Fruit fly (Drosophila melanogaster) whole organism, larva: ENCODE data around the gene Antdh.
A peak's percentile ranks its signal among the peaks of the same experiment; 100 is the strongest.

Experiments used
- noc ChIP-seq: fragments of 200-800 bp; sonication (Bioruptor generic); optimal IDR thresholded peaks from 3 replicates; lab custom pipeline; 2019; ENCODE audit warnings: missing biosample characterization, mild to moderate bottlenecking, missing genetic modification characterization, moderate library complexity

The Antdh gene

dm6 chrX:11146598-11147176, 22.2 kb downstream of the Antdh start:
- no peak for TF ChIP-seq noc (tag; lab: Kevin White, UChicago)

DNA sequence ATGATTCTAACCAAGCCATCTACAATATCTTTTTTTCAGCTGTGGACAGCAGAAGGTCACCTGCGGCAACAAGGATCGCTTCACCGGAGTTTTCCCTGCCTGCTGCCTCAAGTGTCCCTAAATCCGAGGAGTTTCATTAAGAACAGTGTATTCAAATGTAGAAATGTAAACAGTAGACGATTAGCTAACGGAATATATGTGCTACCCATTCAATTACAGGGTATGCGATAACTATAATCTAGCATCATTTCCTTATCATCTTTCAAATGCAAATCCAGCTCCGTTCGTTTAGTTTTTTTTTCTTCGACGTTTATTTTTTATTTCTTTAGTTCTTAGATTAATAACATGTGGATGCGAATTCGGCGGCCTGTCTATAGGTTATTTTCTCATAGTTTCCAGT, 24.3 kb downstream of the Antdh start:
- TF ChIP-seq noc (tag; lab: Kevin White, UChicago): no peak

DNA sequence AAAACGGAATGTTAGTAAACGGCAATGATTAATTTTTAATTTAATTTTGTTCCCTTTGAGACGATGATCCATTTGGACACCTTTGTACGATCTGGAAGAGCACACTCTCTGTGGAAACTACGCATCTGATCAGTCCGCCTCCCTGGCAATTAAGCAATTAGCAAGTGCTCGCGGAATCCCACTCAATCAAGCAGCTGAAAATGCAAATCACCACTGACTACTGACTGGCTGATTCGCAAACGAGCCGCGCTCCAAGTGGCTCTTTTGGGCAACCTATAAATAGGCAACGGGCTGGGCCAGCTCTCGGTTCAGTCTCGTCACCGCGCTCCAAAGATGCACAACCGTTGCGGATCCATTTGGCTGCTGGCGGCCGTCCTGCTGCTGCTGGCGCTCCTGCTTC, 25.0 kb downstream of the Antdh start, which contains the start of gene CG15201:
Gene CG15201, plus strand, starts transcription at position 301 of the 400 bp plus-strand sequence.
- TF ChIP-seq noc (tag; lab: Kevin White, UChicago): no peak

dm6 chrX:11141785-11142591, 26.9 kb downstream of the Antdh start, which contains the start of the genes CG15199 and CG15202:
CG15199 (minus strand) TSS chrX:11141835.
CG15202 (plus strand) TSS chrX:11142541.
- TF ChIP-seq noc (tag; lab: Kevin White, UChicago): no peak

dm6 chrX:11140163-11140562, 28.7 kb downstream of the Antdh start, which contains the start of gene ssp7:
ssp7 (minus strand) TSS chrX:11140263.
- peak; percentile 24 for TF ChIP-seq noc (tag; lab: Kevin White, UChicago)

DNA sequence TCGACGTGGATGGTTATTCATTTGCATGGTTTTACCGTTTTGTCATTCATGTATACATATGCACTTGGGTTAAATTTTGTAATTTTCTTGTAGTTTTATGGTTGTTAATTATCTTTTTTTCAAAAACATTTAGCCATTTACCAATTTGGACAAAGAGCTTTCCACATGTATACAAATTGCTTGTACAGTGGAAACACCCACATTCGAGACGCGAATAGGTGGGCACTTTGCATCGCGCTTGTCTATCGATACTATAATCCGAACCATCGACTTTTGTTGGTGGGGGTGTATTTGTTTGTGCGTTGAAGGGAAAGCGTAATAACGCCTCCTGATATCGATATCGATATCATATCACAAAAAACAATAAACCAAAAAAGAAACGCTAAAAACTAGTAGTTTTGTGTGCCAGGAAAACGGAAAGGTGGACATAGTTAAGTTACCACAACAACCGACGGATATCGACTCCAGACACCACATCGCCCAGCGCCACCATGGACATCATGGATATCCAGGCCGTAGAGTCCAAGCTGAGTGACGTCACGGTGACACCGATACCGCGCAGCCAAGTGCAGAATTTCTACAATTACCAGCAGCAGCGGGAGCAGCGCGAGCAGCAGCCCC, 31.2 kb downstream of the Antdh start, which contains the start of gene CDK2AP1:
Gene CDK2AP1, plus strand, starts transcription at position 294 of the 621 bp plus-strand sequence.
- TF ChIP-seq noc (tag; lab: Kevin White, UChicago): no peak

DNA sequence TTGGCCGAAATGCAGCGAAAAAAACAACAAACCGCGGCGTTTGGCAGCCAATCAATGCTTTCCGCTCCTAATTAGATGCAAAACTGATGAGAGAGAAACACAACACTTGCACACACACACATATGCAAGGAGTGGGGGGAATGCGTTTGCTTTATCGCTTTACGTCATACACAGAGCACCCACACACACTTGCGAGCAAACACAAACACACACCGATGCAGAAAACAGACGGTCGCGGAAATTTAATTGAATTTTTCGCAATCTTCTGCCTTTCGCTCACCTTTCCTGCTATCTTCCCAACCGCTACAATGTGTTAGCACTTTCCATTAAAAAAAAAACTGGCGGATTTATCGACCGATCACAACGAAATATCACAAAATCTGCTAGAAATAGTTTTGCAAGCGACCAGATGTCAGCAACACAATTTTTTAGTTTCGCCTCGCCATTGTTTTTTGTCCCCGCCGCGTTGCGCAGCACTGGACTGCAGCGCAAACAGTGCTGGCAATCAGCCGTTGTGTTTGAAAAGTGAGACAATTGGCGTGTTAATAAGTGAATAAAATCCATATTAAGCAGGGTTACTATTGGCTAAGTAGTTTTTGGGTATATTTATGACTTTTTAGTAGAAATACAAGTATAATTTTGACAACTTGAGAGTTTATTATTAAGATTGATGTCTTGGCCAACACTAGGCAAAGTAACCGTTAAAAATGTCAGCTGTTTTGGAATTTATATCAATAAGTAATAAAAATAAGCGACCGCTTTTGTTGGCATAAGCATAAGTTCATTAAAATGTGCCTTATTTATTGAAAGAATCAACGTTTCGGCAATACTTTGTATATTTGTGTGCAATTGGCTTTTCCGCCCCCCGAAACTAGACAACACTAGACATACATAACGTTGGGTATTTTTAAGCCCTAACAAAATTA, 32.0 kb downstream of the Antdh start, which contains the start of gene Klp10A:
Gene Klp10A, minus strand, starts transcription at position 532 of the 926 bp plus-strand sequence.
- no peak for TF ChIP-seq noc (tag; lab: Kevin White, UChicago)

DNA sequence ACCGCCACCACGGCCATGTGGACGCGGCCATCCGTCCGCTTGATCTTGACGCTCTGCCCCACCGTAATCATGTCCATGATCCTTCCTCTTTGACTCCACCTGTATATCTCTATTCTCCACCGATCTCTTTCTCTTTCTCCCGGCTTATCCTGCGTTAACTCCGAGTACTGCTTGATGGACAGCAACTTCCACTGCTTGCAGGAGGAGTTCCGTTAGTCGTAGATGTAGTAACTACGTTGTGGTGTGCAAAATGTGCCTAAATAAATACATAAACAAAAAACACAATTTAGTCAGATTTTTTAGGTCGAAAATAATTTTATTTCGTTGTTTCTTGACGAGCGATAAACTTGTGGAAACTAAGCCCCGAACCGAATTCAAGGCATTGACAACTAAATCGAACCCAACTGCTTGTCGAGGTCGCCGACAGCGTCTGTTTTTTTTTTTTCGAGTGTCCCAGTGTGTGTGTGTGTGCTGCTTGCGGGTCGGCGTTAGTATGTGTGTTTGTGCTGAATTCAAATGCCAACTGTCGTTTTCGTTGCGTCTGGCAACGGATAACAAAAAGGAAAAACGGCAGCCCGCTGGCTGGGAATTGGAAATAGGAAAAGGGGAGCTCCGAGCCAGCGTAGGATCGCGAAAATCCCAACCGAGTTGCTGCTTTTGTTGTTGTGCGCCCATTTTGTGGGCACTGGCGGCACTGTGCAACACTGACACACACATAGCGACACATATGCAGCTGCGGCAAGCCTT, 32.8 kb downstream of the Antdh start:
- TF ChIP-seq noc (tag; lab: Kevin White, UChicago): peak; percentile 3

DNA sequence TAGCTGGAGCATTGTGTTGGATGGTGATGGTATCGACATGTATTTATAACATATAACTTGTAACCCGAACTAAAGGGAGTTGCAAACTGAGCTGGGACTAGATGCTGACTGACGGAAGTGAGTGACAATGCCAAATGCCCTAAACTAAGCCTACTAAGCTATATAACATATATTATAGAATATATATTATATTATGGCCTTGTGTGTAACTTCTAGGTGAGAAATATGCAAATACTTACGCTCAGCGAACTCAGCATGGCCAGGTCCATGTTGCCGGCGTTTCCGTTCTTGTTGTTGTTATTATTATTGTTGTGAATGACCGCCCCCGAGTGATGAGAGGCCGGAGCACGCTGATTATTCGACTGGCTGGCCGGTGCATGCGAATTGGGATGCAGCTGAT, 36.5 kb downstream of the Antdh start, which contains the start of gene CG44385:
Gene CG44385, minus strand, starts transcription at position 101 of the 400 bp plus-strand sequence.
- no peak for TF ChIP-seq noc (tag; lab: Kevin White, UChicago)

dm6 chrX:11128828-11129227, 40.0 kb downstream of the Antdh start, which contains the start of gene SrpRalpha:
SrpRalpha (minus strand) TSS chrX:11129087.
- TF ChIP-seq noc (tag; lab: Kevin White, UChicago): no peak

dm6 chrX:11124749-11125508, 43.9 kb downstream of the Antdh start, which contains the start of gene Rpt3:
Rpt3 (plus strand) TSS chrX:11125101.
- no peak for TF ChIP-seq noc (tag; lab: Kevin White, UChicago)

- TF ChIP-seq noc (tag; lab: Kevin White, UChicago): no peak
These were observed 44.6 kb downstream of the Antdh start, which contains the start of gene CG11122 for dm6 chrX:11124126-11124748. CG11122 (minus strand) TSS chrX:11124726.

DNA sequence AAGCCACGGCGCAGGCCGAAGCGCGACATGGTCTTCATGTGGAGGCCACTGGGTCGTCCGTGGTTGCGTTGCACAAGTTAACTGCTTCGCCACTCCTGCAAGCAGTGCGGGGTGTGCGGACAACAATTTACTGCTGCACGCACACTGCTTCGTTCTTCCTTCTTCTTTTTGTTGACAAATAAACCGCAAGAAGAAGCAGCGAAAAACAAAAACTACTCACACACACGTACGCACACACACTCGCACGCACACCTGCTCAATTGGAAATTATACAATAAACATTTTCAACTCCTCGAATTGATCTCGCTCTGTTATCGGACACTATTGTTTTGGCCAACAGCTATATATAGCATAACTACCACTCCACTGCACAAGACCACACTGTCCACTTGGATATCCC, 45.3 kb downstream of the Antdh start:
- no peak for TF ChIP-seq noc (tag; lab: Kevin White, UChicago)
